Worm (Caenorhabditis elegans): ENCODE results near the gene H43E16.1.

- TF ChIP-seq zag-1 (tag; optimal IDR thresholded peaks at IDR 0.05) = no peak
- TF ChIP-seq nhr-76 (tag; optimal IDR thresholded peaks at IDR 0.05) = no peak
- TF ChIP-seq nhr-11 (tag; optimal IDR thresholded peaks at IDR 0.05) = no peak
- TF ChIP-seq Y116A8C.19 (tag; optimal IDR thresholded peaks at IDR 0.05; ENCODE audit: borderline replicate concordance) = no peak
- no peak for TF ChIP-seq lir-3 (tag; optimal IDR thresholded peaks at IDR 0.05; ENCODE audit: poor library complexity)
- TF ChIP-seq ceh-82 (tag; optimal IDR thresholded peaks at IDR 0.05) = no peak
- no peak for TF ChIP-seq nhr-237 (tag; optimal IDR thresholded peaks at IDR 0.05)
- TF ChIP-seq blmp-1 (tag; optimal IDR thresholded peaks at IDR 0.05) = no peak
- no peak for TF ChIP-seq F16B12.6 (tag; optimal IDR thresholded peaks at IDR 0.05)
- TF ChIP-seq nhr-90 (tag; optimal IDR thresholded peaks at IDR 0.05; ENCODE audit: poor library complexity) = no peak
Observed at ce11 chrII:6658766-6659165, 15.3 kb upstream of the H43E16.1 start, which contains the start of gene T19D12.10.

Measured in whole organism, L1 larva.